Worm (Caenorhabditis elegans) whole organism, L2 larva: Measurements from ENCODE around the gene C08E3.15.
"Not testable (repeated sequence)": the region's sequence is repeated elsewhere in the genome, so short reads cannot be mapped to it uniquely, and the experiment has no call there.

Experiments used
- C34F6.9 ChIP-seq: fragments of 150-350 bp; optimal IDR thresholded peaks from 2 replicates; lab custom pipeline; 2014; ENCODE audit warnings: missing biosample characterization, missing genetic modification characterization
- crh-2 ChIP-seq: sonication (generic microtip); optimal IDR thresholded peaks from 2 replicates; lab custom pipeline; 2017; ENCODE audit warnings: missing biosample characterization, missing genetic modification characterization
- mdl-1 ChIP-seq, 2 experiments: fragments of 150-350 bp in 1 of 2; sonication (generic microtip) in 1 of 2; optimal IDR thresholded peaks; 2 replicates each; lab custom pipeline; 2017; ENCODE audit warnings: missing biosample characterization in 2 of 2, missing genetic modification characterization in 2 of 2
- snpc-4 ChIP-seq: fragments of 150-350 bp; optimal IDR thresholded peaks from 2 replicates; lab custom pipeline; 2014; ENCODE audit warnings: missing biosample characterization, missing genetic modification characterization
- unc-55 ChIP-seq: fragments of 150-350 bp; sonication (generic microtip); optimal IDR thresholded peaks from 3 replicates; lab custom pipeline; 2014; ENCODE audit warnings: missing biosample characterization, missing genetic modification reagents, missing genetic modification characterization
- ztf-4 ChIP-seq: fragments of 150-350 bp; optimal IDR thresholded peaks from 2 replicates; lab custom pipeline; 2014; ENCODE audit warnings: missing biosample characterization, missing genetic modification characterization

ce11 chrII:1627783-1628182 lies at the start of gene C08E3.15:
- not testable (repeated sequence) for TF ChIP-seq snpc-4 (tag; lab: Kevin White, UChicago); C34F6.9 (tag; lab: Kevin White, UChicago); unc-55; ztf-4 (tag; lab: Kevin White, UChicago); mdl-1 (tag; optimal IDR thresholded peaks at IDR 0.05; lab: Kevin White, UChicago); crh-2 (tag; lab: Kevin White, UChicago)
